Fruit fly (Drosophila melanogaster) S2 (cell line): ENCODE results near the gene CG12065.

Source experiments
- CG8478 ChIP-seq: fragments of >200 bp; optimal IDR thresholded peaks from 2 replicates; lab custom pipeline; 2018
- CTCF ChIP-seq, 2 experiments: fragments of >200 bp; optimal IDR thresholded peaks; 2 replicates each; lab custom pipeline; 2018

dm6 chrX:8570848-8571247, 3.3 kb upstream of the CG12065 start, which contains the start of gene CG12111:
- TF ChIP-seq CG8478 (lab: Kevin White, UChicago) (no peak), CTCF (optimal IDR thresholded peaks at IDR 0.05; lab: Kevin White, UChicago) (no peak)
